Fruit fly (Drosophila melanogaster) whole organism: ENCODE results near the gene CG7766.

Experiments used
- CG8478 ChIP-seq: fragments of >200 bp; optimal IDR thresholded peaks from 2 replicates; lab custom pipeline; 2018; ENCODE audit warnings: inconsistent platforms
- Dll ChIP-seq: fragments of >200 bp; optimal IDR thresholded peaks from 2 replicates; lab custom pipeline; 2017
- EcR ChIP-seq, 2 experiments: fragments of >200 bp; optimal IDR thresholded peaks; 2 replicates each; lab custom pipeline; 2017; ENCODE audit warnings: missing biosample characterization in 2 of 2, missing genetic modification characterization in 2 of 2, missing genetic modification reagents in 2 of 2
- pan ChIP-seq: fragments of >200 bp; optimal IDR thresholded peaks from 2 replicates; lab custom pipeline; 2017
- psq ChIP-seq: fragments of >200 bp; optimal IDR thresholded peaks from 2 replicates; lab custom pipeline; 2017
- usp ChIP-seq: fragments of >200 bp; optimal IDR thresholded peaks from 2 replicates; lab custom pipeline; 2017; ENCODE audit warnings: missing biosample characterization, missing genetic modification characterization, mixed read lengths

dm6 chrX:9122492-9122891 is 19.0 kb upstream of the CG7766 start:
- TF ChIP-seq EcR (GFP tag; optimal IDR thresholded peaks at IDR 0.05; lab: Kevin White, UChicago) (no peak), pan (lab: Kevin White, UChicago) (no peak), Dll (lab: Kevin White, UChicago) (no peak), psq (lab: Kevin White, UChicago) (no peak), CG8478 (no peak), usp (no peak)
